Worm (Caenorhabditis elegans): ENCODE data around the gene col-77.

DNA sequence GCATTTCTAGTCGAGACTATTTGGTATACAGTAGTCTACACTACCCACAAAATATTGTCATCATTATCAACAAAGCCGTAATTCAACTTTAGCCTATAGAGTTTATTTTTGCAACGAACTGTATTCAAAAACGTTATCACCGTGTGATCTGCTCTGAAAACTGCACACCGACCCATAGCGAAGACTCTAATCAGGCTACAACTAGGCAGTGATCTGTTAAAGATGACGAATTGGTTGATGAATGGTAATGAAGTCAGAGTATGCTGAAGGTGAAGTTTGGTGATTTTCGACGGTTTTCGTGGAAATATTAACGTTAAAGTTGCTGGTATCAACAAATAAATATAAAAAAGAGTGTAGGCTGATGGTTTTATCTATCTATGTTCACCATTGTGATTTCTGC, 27.7 kb upstream of the col-77 start:
- TF ChIP-seq mep-1 (tag; optimal IDR thresholded peaks at IDR 0.05), result no peak
- TF ChIP-seq pha-4 (tag; optimal IDR thresholded peaks at IDR 0.05), result no peak
- no peak for TF ChIP-seq nhr-28 (tag; optimal IDR thresholded peaks at IDR 0.05)
- TF ChIP-seq unc-62 (GFP tag; optimal IDR thresholded peaks at IDR 0.05), result no peak
- TF ChIP-seq tbx-8 (GFP tag; optimal IDR thresholded peaks at IDR 0.05), result no peak
- no peak for TF ChIP-seq snpc-4 (tag; optimal IDR thresholded peaks at IDR 0.05)
